Worm (Caenorhabditis elegans) whole organism, L4 larva: ENCODE results near the gene mak-1.
A peak's percentile ranks its signal among the peaks of the same experiment; 100 is the strongest.

Experiments
- T20F7.1 ChIP-seq: fragments of 200-800 bp; sonication (Bioruptor generic); optimal IDR thresholded peaks from 2 replicates; lab custom pipeline; 2018; ENCODE audit warnings: mild to moderate bottlenecking, missing genetic modification characterization, missing compliant biosample characterization
- Y5F2A.4 ChIP-seq: fragments of 200-800 bp; sonication (Bioruptor generic); optimal IDR thresholded peaks from 2 replicates; lab custom pipeline; 2018; ENCODE audit warnings: mild to moderate bottlenecking, missing genetic modification characterization, missing compliant biosample characterization
- Y75B8A.6 ChIP-seq: fragments of 200-800 bp; sonication (Bioruptor generic); IDR thresholded peaks from 2 replicates; pipeline ENCODE4 v1.3.6; 2022; ENCODE audit warnings: missing genetic modification reagents, missing genetic modification characterization, missing compliant biosample characterization
- ZK546.5 ChIP-seq, 2 experiments: sonication (generic microtip); optimal IDR thresholded peaks; 2 replicates each; lab custom pipeline; 2017; ENCODE audit warnings: missing biosample characterization in 2 of 2, missing genetic modification characterization in 2 of 2
- aly-2 ChIP-seq: sonication (generic microtip); optimal IDR thresholded peaks from 2 replicates; lab custom pipeline; 2018; ENCODE audit warnings: missing biosample characterization, missing genetic modification characterization
- arid-1 ChIP-seq: fragments of 200-800 bp; sonication (Bioruptor generic); conservative IDR thresholded peaks from 2 replicates; pipeline ENCODE4 v1.3.6; 2022; ENCODE audit warnings: missing genetic modification reagents, missing genetic modification characterization, missing compliant biosample characterization
- ceh-32 ChIP-seq: sonication (generic microtip); optimal IDR thresholded peaks from 2 replicates; lab custom pipeline; 2016; ENCODE audit warnings: mild to moderate bottlenecking, missing genetic modification characterization, missing compliant biosample characterization; ENCODE audit not compliant: poor library complexity
- ceh-62 ChIP-seq: sonication (generic microtip); optimal IDR thresholded peaks from 2 replicates; lab custom pipeline; 2017; ENCODE audit warnings: missing biosample characterization, missing genetic modification characterization
- cey-2 ChIP-seq: sonication (generic microtip); optimal IDR thresholded peaks from 3 replicates; lab custom pipeline; 2017; ENCODE audit warnings: missing genetic modification characterization, mild to moderate bottlenecking, missing compliant biosample characterization, antibody characterized with exemption, borderline replicate concordance; ENCODE audit not compliant: insufficient read depth
- daf-12 ChIP-seq: fragments of 150-350 bp; optimal IDR thresholded peaks from 2 replicates; lab custom pipeline; 2014; ENCODE audit warnings: missing biosample characterization, missing genetic modification reagents, missing genetic modification characterization
- daf-16 ChIP-seq, 3 experiments: sonication (generic microtip); optimal IDR thresholded peaks; 2 replicates each; lab custom pipeline; 2016 to 2017; ENCODE audit warnings: missing genetic modification characterization in 3 of 3, missing genetic modification reagents in 3 of 3, mild to moderate bottlenecking in 2 of 3, missing compliant biosample characterization in 2 of 3, missing biosample characterization in 1 of 3, moderate library complexity in 1 of 3
- daf-8 ChIP-seq: fragments of 200-800 bp; sonication (Bioruptor generic); IDR thresholded peaks from 2 replicates; pipeline ENCODE4 v1.3.6; 2022; ENCODE audit warnings: missing genetic modification characterization, missing compliant biosample characterization
- dmd-6 ChIP-seq: fragments of 200-800 bp; sonication (Bioruptor generic); IDR thresholded peaks from 2 replicates; pipeline ENCODE4 v1.3.6; 2022; ENCODE audit warnings: missing genetic modification reagents, missing genetic modification characterization, missing compliant biosample characterization
- dmd-9 ChIP-seq: fragments of 200-800 bp; sonication (Bioruptor generic); IDR thresholded peaks from 2 replicates; pipeline ENCODE4 v1.3.6; 2022; ENCODE audit warnings: missing genetic modification reagents, missing genetic modification characterization, missing compliant biosample characterization
- dpl-1 ChIP-seq: fragments of 150-350 bp; optimal IDR thresholded peaks from 2 replicates; lab custom pipeline; 2014; ENCODE audit warnings: missing biosample characterization, missing genetic modification reagents, missing genetic modification characterization
- egl-27 ChIP-seq: sonication (generic microtip); optimal IDR thresholded peaks from 3 replicates; lab custom pipeline; 2017; ENCODE audit warnings: missing biosample characterization, missing genetic modification reagents, missing genetic modification characterization
- egl-43 ChIP-seq: fragments of 200-800 bp; sonication (Bioruptor generic); IDR thresholded peaks from 2 replicates; pipeline ENCODE4 v1.3.6; 2022; ENCODE audit warnings: missing genetic modification reagents, missing genetic modification characterization, missing compliant biosample characterization
- hif-1 ChIP-seq, 2 experiments: sonication (generic microtip); optimal IDR thresholded peaks; 2 replicates each; lab custom pipeline; 2016 to 2017; ENCODE audit warnings: missing compliant biosample characterization in 2 of 2, missing genetic modification characterization in 2 of 2, missing genetic modification reagents in 2 of 2, missing genotype in 2 of 2, mild to moderate bottlenecking in 1 of 2
- hlh-11 ChIP-seq: fragments of 200-800 bp; sonication (Bioruptor generic); optimal IDR thresholded peaks from 2 replicates; lab custom pipeline; 2018; ENCODE audit warnings: mild to moderate bottlenecking, missing genetic modification characterization, missing compliant biosample characterization
- hlh-30 ChIP-seq: sonication (generic microtip); optimal IDR thresholded peaks from 2 replicates; lab custom pipeline; 2017; ENCODE audit warnings: antibody characterized with exemption, mild to moderate bottlenecking, missing genetic modification characterization, missing compliant biosample characterization; ENCODE audit not compliant: insufficient read depth
- hmg-1.1 ChIP-seq: fragments of 200-800 bp; sonication (Bioruptor generic); IDR thresholded peaks from 2 replicates; pipeline ENCODE4 v1.3.6; 2022; ENCODE audit warnings: missing genetic modification reagents, missing genetic modification characterization, missing compliant biosample characterization
- lin-13 ChIP-seq: fragments of 150-350 bp; optimal IDR thresholded peaks from 2 replicates; lab custom pipeline; 2014; ENCODE audit warnings: missing biosample characterization, missing genetic modification reagents, missing genetic modification characterization
- lin-15B ChIP-seq: fragments of 150-350 bp; sonication (generic microtip); optimal IDR thresholded peaks from 3 replicates; lab custom pipeline; 2014; ENCODE audit warnings: missing biosample characterization, missing genetic modification characterization
- lsy-2 ChIP-seq, 2 experiments: fragments of 150-350 bp in 1 of 2; sonication (generic microtip) in 1 of 2; optimal IDR thresholded peaks; 2 replicates each; lab custom pipeline; 2014 to 2017; ENCODE audit warnings: missing biosample characterization in 2 of 2, missing genetic modification characterization in 2 of 2
- madf-5 ChIP-seq, 2 experiments: fragments of 200-800 bp; sonication (Bioruptor generic); IDR thresholded peaks; 2 replicates each; pipeline ENCODE4 v1.3.6; 2022; ENCODE audit warnings: missing compliant biosample characterization in 2 of 2, missing genetic modification characterization in 2 of 2
- mdt-29 ChIP-seq: fragments of 200-800 bp; sonication (Bioruptor generic); IDR thresholded peaks from 2 replicates; pipeline ENCODE4 v1.3.6; 2022; ENCODE audit warnings: missing genetic modification reagents, missing genetic modification characterization, missing compliant biosample characterization
- mes-2 ChIP-seq: sonication (generic microtip); optimal IDR thresholded peaks from 2 replicates; lab custom pipeline; 2016; ENCODE audit warnings: missing genotype, mild to moderate bottlenecking, missing genetic modification characterization, missing compliant biosample characterization; ENCODE audit not compliant: poor library complexity, severe bottlenecking
- mxl-2 ChIP-seq: fragments of 200-800 bp; sonication (Bioruptor generic); conservative IDR thresholded peaks from 2 replicates; pipeline ENCODE4 v1.3.6; 2022; ENCODE audit warnings: missing genetic modification reagents, missing genetic modification characterization, missing compliant biosample characterization
- mxl-3 ChIP-seq: fragments of 200-800 bp; sonication (Bioruptor generic); optimal IDR thresholded peaks from 2 replicates; lab custom pipeline; 2018; ENCODE audit warnings: mild to moderate bottlenecking, missing genetic modification characterization, missing compliant biosample characterization
- nhr-102 ChIP-seq: sonication (generic microtip); optimal IDR thresholded peaks from 2 replicates; lab custom pipeline; 2016; ENCODE audit warnings: mild to moderate bottlenecking, missing genetic modification characterization, moderate library complexity, missing compliant biosample characterization
- nhr-237 ChIP-seq: sonication (generic microtip); optimal IDR thresholded peaks from 2 replicates; lab custom pipeline; 2017; ENCODE audit warnings: missing biosample characterization, missing genetic modification characterization
- nhr-25 ChIP-seq: sonication (generic microtip); optimal IDR thresholded peaks from 2 replicates; lab custom pipeline; 2017; ENCODE audit warnings: missing genetic modification characterization, mild to moderate bottlenecking, missing compliant biosample characterization, antibody characterized with exemption, moderate library complexity, borderline replicate concordance; ENCODE audit not compliant: insufficient read depth
- nhr-48 ChIP-seq: sonication (generic microtip); optimal IDR thresholded peaks from 2 replicates; lab custom pipeline; 2016; ENCODE audit warnings: mild to moderate bottlenecking, missing genetic modification characterization, missing compliant biosample characterization
- pha-4 ChIP-seq, 2 experiments: fragments of 150-350 bp in 1 of 2; fragments of 200-800 bp in 1 of 2; sonication (Bioruptor generic) in 1 of 2; IDR thresholded peaks in 1 of 2; optimal IDR thresholded peaks in 1 of 2; 2 replicates each; pipeline versions ENCODE4 v1.3.6 to Lab custom; 2014 to 2022; ENCODE audit warnings: missing genetic modification characterization in 2 of 2, missing genetic modification reagents in 2 of 2, missing biosample characterization in 1 of 2, missing compliant biosample characterization in 1 of 2
- rbr-2 ChIP-seq: sonication (generic microtip); optimal IDR thresholded peaks from 2 replicates; lab custom pipeline; 2016; ENCODE audit warnings: missing genotype, missing genetic modification characterization, missing compliant biosample characterization
- sdz-12 ChIP-seq: fragments of 200-800 bp; sonication (Bioruptor generic); optimal IDR thresholded peaks from 2 replicates; lab custom pipeline; 2018; ENCODE audit warnings: mild to moderate bottlenecking, missing genetic modification characterization, missing compliant biosample characterization
- tra-1 ChIP-seq: fragments of 200-800 bp; sonication (Bioruptor generic); IDR thresholded peaks from 2 replicates; pipeline ENCODE4 v1.3.6; 2022; ENCODE audit warnings: missing genetic modification reagents, missing genetic modification characterization, missing compliant biosample characterization
- vab-7 ChIP-seq: fragments of 200-800 bp; sonication (Bioruptor generic); IDR thresholded peaks from 2 replicates; pipeline ENCODE4 v1.3.6; 2022; ENCODE audit warnings: missing genetic modification reagents, missing genetic modification characterization, missing compliant biosample characterization
- zfp-2 ChIP-seq: sonication (generic microtip); optimal IDR thresholded peaks from 2 replicates; lab custom pipeline; 2016; ENCODE audit warnings: mild to moderate bottlenecking, missing genetic modification characterization, missing compliant biosample characterization
- zfp-3 ChIP-seq: fragments of 200-800 bp; sonication (Bioruptor generic); conservative IDR thresholded peaks from 2 replicates; pipeline ENCODE4 v1.3.6; 2022; ENCODE audit warnings: missing genetic modification reagents, missing genetic modification characterization, missing compliant biosample characterization
- ztf-7 ChIP-seq: fragments of 150-350 bp; optimal IDR thresholded peaks from 2 replicates; lab custom pipeline; 2014; ENCODE audit warnings: missing biosample characterization, missing genetic modification characterization

The mak-1 gene

DNA sequence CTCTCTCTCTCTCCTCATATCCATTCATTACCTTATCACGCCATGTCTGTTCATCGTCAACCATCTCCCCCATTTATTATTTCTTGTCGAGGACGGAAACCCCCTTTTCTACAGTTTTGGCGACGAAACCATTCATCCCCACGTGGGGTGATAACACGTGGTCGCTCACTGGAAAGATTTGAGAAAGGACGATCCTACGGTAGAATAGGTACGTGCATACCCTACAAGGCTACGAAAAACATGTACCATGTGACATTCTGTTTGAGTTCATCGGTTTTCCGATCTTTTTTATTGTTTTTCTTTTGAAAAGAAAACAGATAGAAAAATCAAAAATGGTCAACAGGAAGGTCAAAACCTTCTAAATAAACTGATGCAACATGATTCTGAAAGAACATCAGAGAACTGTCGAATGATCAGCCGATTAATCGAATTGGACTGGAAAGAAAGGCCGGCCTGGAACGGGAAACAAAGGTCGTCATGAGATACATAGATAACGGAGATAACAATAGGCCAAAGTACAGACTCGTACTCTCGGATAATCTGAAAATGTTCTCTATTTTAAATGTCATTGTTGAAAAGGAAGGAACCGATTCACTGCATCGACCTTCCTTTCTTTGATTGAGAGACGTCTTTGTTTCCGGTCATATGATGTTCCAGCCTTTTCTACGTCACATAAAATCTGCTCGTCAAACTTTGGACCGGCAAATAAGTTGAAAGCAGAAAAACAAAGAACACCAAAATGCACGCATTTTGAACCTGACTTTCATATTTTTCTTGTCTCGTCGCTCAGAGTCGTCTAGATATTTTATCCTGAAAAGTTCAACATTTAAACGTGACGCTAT, 1.6 kb upstream of the mak-1 start (continued):
- peak; percentile 58 for TF ChIP-seq nhr-102
- peak; percentile 62; the same call in 1 of the 2 replicates for TF ChIP-seq mdt-29 (GFP tag; lab: Robert Waterston, UW)
- TF ChIP-seq egl-27 (tag; lab: Kevin White, UChicago): no peak
- TF ChIP-seq hlh-11 (tag; lab: Kevin White, UChicago): peak; percentile 80
- TF ChIP-seq dmd-6 (GFP tag; lab: Robert Waterston, UW): peak; percentile 69
- no peak for TF ChIP-seq sdz-12
- peak; percentile 1 for TF ChIP-seq rbr-2 (tag; lab: Kevin White, UChicago)
- no peak for TF ChIP-seq Y5F2A.4 (GFP tag; lab: Kevin White, UChicago)
- peak; percentile 96 for TF ChIP-seq nhr-48 (tag; lab: Kevin White, UChicago)
- peak; percentile 15 for TF ChIP-seq mes-2
- peak; percentile 77 for TF ChIP-seq tra-1 (GFP tag; lab: Robert Waterston, UW)
- no peak for TF ChIP-seq mxl-2 (GFP tag; lab: Robert Waterston, UW)
- peak; percentile 15 for TF ChIP-seq lin-13
- TF ChIP-seq dpl-1 (GFP tag; lab: Kevin White, UChicago): peak; percentile 20
- TF ChIP-seq hmg-1.1: 0 out of 2 replicates have a peak, but pooled peaks have one; percentile 8
- TF ChIP-seq daf-8: no peak
- TF ChIP-seq arid-1 (GFP tag; lab: Robert Waterston, UW): no peak
- TF ChIP-seq pha-4 (GFP tag; IDR thresholded peaks at IDR 0.05; lab: Robert Waterston, UW): peak; percentile 49; the same call in 1 of the 2 replicates
- no peak for TF ChIP-seq pha-4 (tag; optimal IDR thresholded peaks at IDR 0.05; lab: Kevin White, UChicago)
- no peak for TF ChIP-seq zfp-2 (tag; lab: Kevin White, UChicago)
- peak; percentile 66 for TF ChIP-seq nhr-25 (tag; lab: Kevin White, UChicago)
- TF ChIP-seq daf-16 (GFP tag; optimal IDR thresholded peaks at IDR 0.05; lab: Kevin White, UChicago): no peak
- TF ChIP-seq daf-16 (tag; optimal IDR thresholded peaks at IDR 0.05; lab: Kevin White, UChicago): peak; percentile 76
- no peak for TF ChIP-seq ZK546.5 (tag; optimal IDR thresholded peaks at IDR 0.05; lab: Kevin White, UChicago)
- no peak for TF ChIP-seq ceh-32 (tag; lab: Kevin White, UChicago)
- peak; percentile 94 for TF ChIP-seq mxl-3 (GFP tag; lab: Kevin White, UChicago)

- TF ChIP-seq madf-5 (GFP tag; IDR thresholded peaks at IDR 0.05; lab: Robert Waterston, UW) (no peak), lsy-2 (tag; optimal IDR thresholded peaks at IDR 0.05; lab: Kevin White, UChicago) (peak in 1 of 2 experiments; percentile 42), hmg-1.1 (peak; percentile 46; the same call in 1 of the 2 replicates), hlh-30 (peak; percentile 69), Y75B8A.6 (GFP tag; lab: Robert Waterston, UW) (no peak)
Measured at ce11 chrII:8742972-8743371, 899 bp upstream of the mak-1 start.

ce11 chrII:8744555-8745448, 931 bp downstream of the mak-1 start:
- TF ChIP-seq vab-7 (GFP tag; lab: Robert Waterston, UW): no peak; the same call in 1 of the 2 replicates
- TF ChIP-seq zfp-3 (GFP tag; lab: Robert Waterston, UW): peak; percentile 67
- no peak for TF ChIP-seq tra-1 (GFP tag; lab: Robert Waterston, UW)
- TF ChIP-seq lin-15B (tag; lab: Kevin White, UChicago): no peak
- no peak for TF ChIP-seq daf-8
- no peak for TF ChIP-seq dmd-6 (GFP tag; lab: Robert Waterston, UW)
- TF ChIP-seq mxl-2 (GFP tag; lab: Robert Waterston, UW): no peak
- no peak for TF ChIP-seq nhr-237 (tag; lab: Kevin White, UChicago)
- TF ChIP-seq dmd-9 (GFP tag; lab: Robert Waterston, UW): no peak
- peak in 1 of 2 experiments; percentile 14 for TF ChIP-seq hif-1 (tag; optimal IDR thresholded peaks at IDR 0.05; lab: Kevin White, UChicago)
- no peak for TF ChIP-seq daf-12 (tag; lab: Kevin White, UChicago)
- no peak for TF ChIP-seq ceh-62 (tag; lab: Kevin White, UChicago)
- TF ChIP-seq aly-2 (tag; lab: Kevin White, UChicago): no peak
- TF ChIP-seq Y5F2A.4 (GFP tag; lab: Kevin White, UChicago): no peak
- no peak for TF ChIP-seq ztf-7 (tag; lab: Kevin White, UChicago)
- TF ChIP-seq T20F7.1 (GFP tag; lab: Kevin White, UChicago): peak; percentile 4
- no peak; the same call in 1 of the 2 replicates for TF ChIP-seq egl-43 (GFP tag; lab: Robert Waterston, UW)
- no peak for TF ChIP-seq cey-2
